Worm (Caenorhabditis elegans): ENCODE measurements around the gene F57B9.8.

ce11 chrIII:6955766-6956165 lies 20.6 kb upstream of the F57B9.8 start:
- TF ChIP-seq med-1 (GFP tag; optimal IDR thresholded peaks at IDR 0.05; ENCODE audit: insufficient read depth) = no peak
- no peak for TF ChIP-seq T22C8.4 (GFP tag; IDR thresholded peaks at IDR 0.05)
- no peak for TF ChIP-seq ztf-29 (GFP tag; IDR thresholded peaks at IDR 0.05)
- TF ChIP-seq cog-1 (tag; optimal IDR thresholded peaks at IDR 0.05) = no peak
- no peak for TF ChIP-seq flt-1 (GFP tag; IDR thresholded peaks at IDR 0.05)
- TF ChIP-seq klf-2 (GFP tag; conservative IDR thresholded peaks at IDR 0.05) = no peak
- TF ChIP-seq ztf-23 (GFP tag; IDR thresholded peaks at IDR 0.05) = no peak
